Fruit fly (Drosophila melanogaster) whole organism: ENCODE data around the gene CG42824.

Experiments used
- Dll ChIP-seq: fragments of >200 bp; optimal IDR thresholded peaks from 2 replicates; lab custom pipeline; 2017
- pan ChIP-seq: fragments of >200 bp; optimal IDR thresholded peaks from 2 replicates; lab custom pipeline; 2017

- TF ChIP-seq Dll (lab: Kevin White, UChicago): no peak
- no peak for TF ChIP-seq pan (lab: Kevin White, UChicago)
Measured at dm6 chr3R:17400675-17401118, 5.6 kb downstream of the CG42824 start.
